Fruit fly (Drosophila melanogaster) whole organism, prepupa: ENCODE results near the gene NimB5.

Experiments
- CG10669 ChIP-seq: fragments of 200-800 bp; sonication (Bioruptor generic); optimal IDR thresholded peaks from 3 replicates; lab custom pipeline; 2018; ENCODE audit warnings: missing biosample characterization, mild to moderate bottlenecking, missing genetic modification characterization, moderate library complexity
- CG6163 ChIP-seq: fragments of 200-800 bp; sonication (Bioruptor generic); IDR thresholded peaks from 3 replicates; pipeline ENCODE4 v1.3.6; 2022; ENCODE audit warnings: missing biosample characterization, missing genetic modification characterization
- Hr38 ChIP-seq: sonication (Bioruptor generic); optimal IDR thresholded peaks from 2 replicates; lab custom pipeline; 2016; ENCODE audit warnings: missing biosample characterization, missing genetic modification characterization
- Sox102F ChIP-seq: fragments of 200-800 bp; sonication (Bioruptor generic); optimal IDR thresholded peaks from 2 replicates; lab custom pipeline; 2016; ENCODE audit warnings: missing biosample characterization, mild to moderate bottlenecking, missing genetic modification characterization

DNA sequence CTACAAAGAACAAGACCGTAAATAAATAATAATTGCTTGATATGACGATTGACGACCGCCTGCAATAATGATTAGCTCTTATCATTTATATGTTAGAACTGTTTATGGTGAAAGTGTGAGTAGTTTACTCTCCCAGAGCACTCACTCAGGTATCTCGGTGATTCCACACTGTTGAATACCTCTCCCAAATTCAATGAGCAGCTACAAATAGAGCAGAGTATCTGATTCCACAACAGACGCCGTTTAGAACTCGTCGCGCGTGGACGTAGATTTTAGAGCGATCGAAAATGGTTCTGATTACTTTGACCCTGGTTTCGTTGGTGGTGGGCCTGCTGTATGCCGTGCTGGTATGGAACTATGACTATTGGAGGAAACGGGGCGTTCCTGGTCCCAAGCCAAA, 7.1 kb downstream of the NimB5 start, which contains the start of gene Cyp28a5:
- TF ChIP-seq CG10669 (GFP tag; lab: Kevin White, UChicago) (no peak), CG6163 (GFP tag; lab: Robert Waterston, UW) (no peak), Sox102F (GFP tag; lab: Kevin White, UChicago) (no peak), Hr38 (GFP tag; lab: Kevin White, UChicago) (no peak)
